Fruit fly (Drosophila melanogaster): ENCODE results near the gene Fhos.

DNA sequence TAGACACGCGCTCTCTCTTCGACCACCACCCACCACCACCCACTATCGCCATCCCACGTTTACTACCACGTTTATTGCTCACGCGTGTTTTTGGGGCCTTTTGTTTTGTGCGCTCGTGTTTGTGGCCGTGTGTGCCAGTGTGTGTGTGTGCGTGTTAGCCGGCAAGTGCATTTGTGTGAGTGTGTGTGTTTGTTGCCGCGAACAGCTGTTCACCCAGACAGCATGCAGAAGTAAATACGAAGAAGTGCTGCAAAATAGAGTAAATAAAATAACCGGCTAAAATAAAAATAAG lies 74.4 kb downstream of the Fhos start:
- no peak for TF ChIP-seq dsx (GFP tag; optimal IDR thresholded peaks at IDR 0.05; ENCODE audit: poor library complexity, severe bottlenecking)
- no peak for TF ChIP-seq achi (GFP tag; optimal IDR thresholded peaks at IDR 0.05)
- no peak for TF ChIP-seq CG9139 (GFP tag; optimal IDR thresholded peaks at IDR 0.05)
- TF ChIP-seq CG6792 (GFP tag; optimal IDR thresholded peaks at IDR 0.05), result no peak
- TF ChIP-seq svp (GFP tag), result no peak
- no peak for TF ChIP-seq Sox102F (GFP tag; optimal IDR thresholded peaks at IDR 0.05)
- TF ChIP-seq CG8119 (GFP tag; IDR thresholded peaks at IDR 0.05), result no peak
- no peak for TF ChIP-seq CG32006 (GFP tag; optimal IDR thresholded peaks at IDR 0.05)
- TF ChIP-seq Eip75B (GFP tag; optimal IDR thresholded peaks at IDR 0.05), result no peak
- no peak for TF ChIP-seq CG6854 (GFP tag; optimal IDR thresholded peaks at IDR 0.05)
- no peak for TF ChIP-seq Lpt (GFP tag; optimal IDR thresholded peaks at IDR 0.05)
- TF ChIP-seq CG16779 (tag; optimal IDR thresholded peaks at IDR 0.05), result no peak
